Worm (Caenorhabditis elegans) whole organism, mixed stage, embryonic: ENCODE results near the gene nhr-197.
"Not testable (repeated sequence)": the region's sequence is repeated elsewhere in the genome, so short reads cannot be mapped to it uniquely, and the experiment has no call there.

Experiments used
- M03D4.4 ChIP-seq: sonication (generic microtip); optimal IDR thresholded peaks from 2 replicates; lab custom pipeline; 2017; ENCODE audit warnings: mild to moderate bottlenecking, missing genetic modification characterization, missing compliant biosample characterization
- bed-3 ChIP-seq: fragments of 200-800 bp; sonication (Bioruptor generic); optimal IDR thresholded peaks from 3 replicates; lab custom pipeline; 2018; ENCODE audit warnings: mild to moderate bottlenecking, missing genetic modification characterization, moderate library complexity, missing compliant biosample characterization
- blmp-1 ChIP-seq: fragments of 150-350 bp; optimal IDR thresholded peaks from 2 replicates; lab custom pipeline; 2014; ENCODE audit warnings: missing biosample characterization, missing genetic modification characterization
- ceh-43 ChIP-seq: fragments of 200-800 bp; sonication (Bioruptor generic); optimal IDR thresholded peaks from 2 replicates; lab custom pipeline; 2018; ENCODE audit warnings: mild to moderate bottlenecking, missing genetic modification characterization, moderate library complexity, missing compliant biosample characterization
- ceh-83 ChIP-seq: fragments of 200-800 bp; sonication (Bioruptor generic); optimal IDR thresholded peaks from 2 replicates; lab custom pipeline; 2018; ENCODE audit warnings: mild to moderate bottlenecking, missing genetic modification characterization, missing compliant biosample characterization
- ces-1 ChIP-seq: fragments of 150-350 bp; optimal IDR thresholded peaks from 2 replicates; lab custom pipeline; 2014; ENCODE audit warnings: missing biosample characterization, missing genetic modification reagents, missing genetic modification characterization
- cnd-1 ChIP-seq: fragments of 200-800 bp; sonication (Bioruptor generic); optimal IDR thresholded peaks from 2 replicates; lab custom pipeline; 2018; ENCODE audit warnings: mild to moderate bottlenecking, missing genetic modification characterization, missing compliant biosample characterization
- drap-1 ChIP-seq: fragments of 200-800 bp; sonication (Bioruptor generic); optimal IDR thresholded peaks from 3 replicates; lab custom pipeline; 2018; ENCODE audit warnings: mild to moderate bottlenecking, missing genetic modification characterization, missing compliant biosample characterization
- elt-1 ChIP-seq: sonication (generic microtip); optimal IDR thresholded peaks from 2 replicates; lab custom pipeline; 2017; ENCODE audit warnings: missing genetic modification characterization, mild to moderate bottlenecking, missing compliant biosample characterization, antibody characterized with exemption, moderate library complexity, borderline replicate concordance; ENCODE audit not compliant: insufficient read depth
- elt-3 ChIP-seq: fragments of 150-350 bp; optimal IDR thresholded peaks from 2 replicates; lab custom pipeline; 2014; ENCODE audit warnings: missing biosample characterization, missing genetic modification characterization
- flh-1 ChIP-seq: fragments of 200-800 bp; sonication (Bioruptor generic); optimal IDR thresholded peaks from 2 replicates; lab custom pipeline; 2018; ENCODE audit warnings: mild to moderate bottlenecking, missing genetic modification characterization, moderate library complexity, missing compliant biosample characterization
- ham-2 ChIP-seq: fragments of 200-800 bp; sonication (Bioruptor generic); optimal IDR thresholded peaks from 2 replicates; lab custom pipeline; 2018; ENCODE audit warnings: mild to moderate bottlenecking, missing genetic modification characterization, missing compliant biosample characterization
- hlh-1 ChIP-seq: fragments of 150-350 bp; optimal IDR thresholded peaks from 2 replicates; lab custom pipeline; 2014; ENCODE audit warnings: missing biosample characterization, missing genetic modification reagents, missing genetic modification characterization
- lin-13 ChIP-seq: fragments of 150-350 bp; optimal IDR thresholded peaks from 2 replicates; lab custom pipeline; 2014; ENCODE audit warnings: missing biosample characterization, missing genetic modification characterization
- lin-32 ChIP-seq: fragments of 200-800 bp; sonication (Bioruptor generic); optimal IDR thresholded peaks from 2 replicates; lab custom pipeline; 2018; ENCODE audit warnings: mild to moderate bottlenecking, missing genetic modification characterization, missing compliant biosample characterization
- lsy-2 ChIP-seq: fragments of 150-350 bp; optimal IDR thresholded peaks from 2 replicates; lab custom pipeline; 2014; ENCODE audit warnings: missing biosample characterization, missing genetic modification characterization
- mab-5 ChIP-seq: fragments of 150-350 bp; optimal IDR thresholded peaks from 2 replicates; lab custom pipeline; 2014; ENCODE audit warnings: missing biosample characterization, missing genetic modification characterization
- mep-1 ChIP-seq: fragments of 150-350 bp; optimal IDR thresholded peaks from 2 replicates; lab custom pipeline; 2017; ENCODE audit warnings: missing biosample characterization, missing genetic modification reagents, missing genetic modification characterization, inconsistent platforms
- mls-2 ChIP-seq: sonication (generic microtip); optimal IDR thresholded peaks from 2 replicates; lab custom pipeline; 2016; ENCODE audit warnings: mild to moderate bottlenecking, missing genetic modification characterization, moderate library complexity, missing compliant biosample characterization
- nhr-12 ChIP-seq: fragments of 150-350 bp; optimal IDR thresholded peaks from 2 replicates; lab custom pipeline; 2014; ENCODE audit warnings: missing biosample characterization, missing genetic modification characterization
- sem-2 ChIP-seq: fragments of 200-800 bp; sonication (Bioruptor generic); optimal IDR thresholded peaks from 2 replicates; lab custom pipeline; 2018; ENCODE audit warnings: mild to moderate bottlenecking, missing genetic modification characterization, missing compliant biosample characterization
- snpc-4 ChIP-seq: fragments of 150-350 bp; optimal IDR thresholded peaks from 2 replicates; lab custom pipeline; 2014; ENCODE audit warnings: missing biosample characterization, missing genetic modification characterization
- sptf-1 ChIP-seq: sonication (generic microtip); optimal IDR thresholded peaks from 2 replicates; lab custom pipeline; 2017; ENCODE audit warnings: mild to moderate bottlenecking, missing genetic modification characterization, moderate library complexity, missing compliant biosample characterization
- unc-39 ChIP-seq: fragments of 150-350 bp; optimal IDR thresholded peaks from 2 replicates; lab custom pipeline; 2014; ENCODE audit warnings: missing biosample characterization, missing genetic modification characterization
- unc-62 ChIP-seq: fragments of 150-350 bp; optimal IDR thresholded peaks from 2 replicates; lab custom pipeline; 2014; ENCODE audit warnings: missing biosample characterization, missing genetic modification reagents, missing genetic modification characterization
- zip-8 ChIP-seq: fragments of 150-350 bp; optimal IDR thresholded peaks from 2 replicates; lab custom pipeline; 2014; ENCODE audit warnings: missing biosample characterization, missing genetic modification characterization
- ztf-11 ChIP-seq: fragments of 150-350 bp; optimal IDR thresholded peaks from 2 replicates; lab custom pipeline; 2014; ENCODE audit warnings: missing biosample characterization, missing genetic modification characterization

The nhr-197 gene

ce11 chrV:15668200-15668599, 19.6 kb upstream of the nhr-197 start, which contains the start of gene F53E4.1:
Gene F53E4.1 (minus strand): TSS chrV:15668300.
- TF ChIP-seq unc-62, lin-32, sem-2 (GFP tag; lab: Kevin White, UChicago): not testable (repeated sequence)

ce11 chrV:15668870-15669269, 18.9 kb upstream of the nhr-197 start, which contains the start of gene K06B4.4:
Gene K06B4.4 (plus strand): TSS chrV:15669170.
- TF ChIP-seq hlh-1 (tag; lab: Kevin White, UChicago) (no peak), ceh-83 (GFP tag; lab: Kevin White, UChicago) (no peak), ztf-11 (tag; lab: Kevin White, UChicago) (no peak), mls-2 (no peak), cnd-1 (tag; lab: Kevin White, UChicago) (no peak)

ce11 chrV:15670139-15670538, 17.6 kb upstream of the nhr-197 start, which contains the start of gene K06B4.15:
Gene K06B4.15 (plus strand): TSS chrV:15670439.
- not testable (repeated sequence) for TF ChIP-seq mab-5; bed-3 (GFP tag; lab: Kevin White, UChicago); hlh-1 (tag; lab: Kevin White, UChicago)

- TF ChIP-seq unc-39 (tag; lab: Kevin White, UChicago) (no peak), elt-3 (tag; lab: Kevin White, UChicago) (no peak), nhr-12 (tag; lab: Kevin White, UChicago) (no peak), mep-1 (no peak), unc-62 (GFP tag; lab: Kevin White, UChicago) (no peak), zip-8 (tag; lab: Kevin White, UChicago) (no peak), lin-32 (GFP tag; lab: Kevin White, UChicago) (no peak), M03D4.4 (tag; lab: Kevin White, UChicago) (no peak), mls-2 (no peak), drap-1 (GFP tag; lab: Kevin White, UChicago) (no peak), elt-1 (no peak), lin-13 (tag; lab: Kevin White, UChicago) (no peak), ces-1 (GFP tag; lab: Kevin White, UChicago) (no peak), sptf-1 (no peak)
- TF ChIP-seq, all 35 proteins: peak for 0
Measured at ce11 chrV:15673707-15674106, 14.1 kb upstream of the nhr-197 start, which contains the start of gene nhr-51. Gene nhr-51 (plus strand): TSS chrV:15674007.

- TF ChIP-seq zip-8 (tag; lab: Kevin White, UChicago) (no peak), cnd-1 (tag; lab: Kevin White, UChicago) (no peak), ceh-43 (GFP tag; lab: Kevin White, UChicago) (no peak), elt-3 (tag; lab: Kevin White, UChicago) (no peak), drap-1 (GFP tag; lab: Kevin White, UChicago) (no peak), mep-1 (no peak), flh-1 (no peak)
Measured at ce11 chrV:15674899-15675298, 12.9 kb upstream of the nhr-197 start.

ce11 chrV:15677222-15677621, 10.5 kb upstream of the nhr-197 start, which contains the start of gene nhr-52:
Gene nhr-52 (plus strand): TSS chrV:15677522.
- no peak for TF ChIP-seq sptf-1
- TF ChIP-seq snpc-4 (tag; lab: Kevin White, UChicago): no peak
- no peak for TF ChIP-seq bed-3 (GFP tag; lab: Kevin White, UChicago)
- no peak for TF ChIP-seq zip-8 (tag; lab: Kevin White, UChicago)
- TF ChIP-seq mab-5: no peak
- TF ChIP-seq unc-62 (GFP tag; lab: Kevin White, UChicago): no peak
- TF ChIP-seq hlh-1 (tag; lab: Kevin White, UChicago): no peak
- TF ChIP-seq M03D4.4 (tag; lab: Kevin White, UChicago): no peak
- no peak for TF ChIP-seq sem-2 (GFP tag; lab: Kevin White, UChicago)
- TF ChIP-seq ceh-43 (GFP tag; lab: Kevin White, UChicago): no peak
- no peak for TF ChIP-seq elt-1
- TF ChIP-seq lsy-2 (tag; lab: Kevin White, UChicago): no peak
- no peak for TF ChIP-seq ham-2 (GFP tag; lab: Kevin White, UChicago)
- no peak for TF ChIP-seq cnd-1 (tag; lab: Kevin White, UChicago)
- no peak for TF ChIP-seq ztf-11 (tag; lab: Kevin White, UChicago)
- no peak for TF ChIP-seq blmp-1 (tag; lab: Kevin White, UChicago)
- TF ChIP-seq, all 35 proteins: peak for 0
